Worm (Caenorhabditis elegans) whole organism, young adult: Measurements from ENCODE around the gene wdr-46.

Experiments
- mcd-1 ChIP-seq: fragments of 200-800 bp; sonication (Bioruptor generic); IDR thresholded peaks from 2 replicates; pipeline ENCODE4 v1.3.6; 2022; ENCODE audit warnings: missing genetic modification reagents, missing genetic modification characterization, missing compliant biosample characterization
- ztf-26 ChIP-seq: sonication (generic microtip); optimal IDR thresholded peaks from 2 replicates; lab custom pipeline; 2017; ENCODE audit warnings: missing genetic modification characterization, missing compliant biosample characterization

ce11 chrIV:12414601-12415000 is 42.5 kb downstream of the wdr-46 start:
- TF ChIP-seq mcd-1 (no peak), ztf-26 (tag; lab: Kevin White, UChicago) (no peak)
